Fruit fly (Drosophila melanogaster) whole organism, embryonic: Measurements from ENCODE around the gene I-2.
A peak's percentile ranks its signal among the peaks of the same experiment; 100 is the strongest.

Experiments
- Adf1 ChIP-seq: fragments of 200-800 bp; sonication (Bioruptor generic); IDR thresholded peaks from 2 replicates; pipeline ENCODE4 v1.3.6; 2022; ENCODE audit warnings: missing biosample characterization, missing genetic modification characterization
- Asciz ChIP-seq: fragments of 200-800 bp; sonication (Bioruptor generic); optimal IDR thresholded peaks from 2 replicates; lab custom pipeline; 2017; ENCODE audit warnings: missing biosample characterization, mild to moderate bottlenecking, missing genetic modification characterization, missing genetic modification reagents
- B-H1 ChIP-seq: fragments of 200-800 bp; sonication (Bioruptor generic); IDR thresholded peaks from 3 replicates; pipeline ENCODE4 v1.3.6; 2022; ENCODE audit warnings: missing biosample characterization, missing genetic modification characterization
- B-H2 ChIP-seq: fragments of 200-800 bp; sonication (Bioruptor generic); optimal IDR thresholded peaks from 2 replicates; lab custom pipeline; 2018; ENCODE audit warnings: missing biosample characterization, mild to moderate bottlenecking, missing genetic modification characterization
- Bdp1 ChIP-seq: fragments of 200-800 bp; sonication (Bioruptor generic); optimal IDR thresholded peaks from 3 replicates; lab custom pipeline; 2016; ENCODE audit warnings: missing biosample characterization, missing genetic modification characterization
- CG12299 ChIP-seq: fragments of 200-800 bp; sonication (Bioruptor generic); optimal IDR thresholded peaks from 2 replicates; lab custom pipeline; 2018; ENCODE audit warnings: missing biosample characterization, mild to moderate bottlenecking, missing genetic modification characterization
- CG12659 ChIP-seq: fragments of 200-800 bp; sonication (Bioruptor generic); optimal IDR thresholded peaks from 3 replicates; lab custom pipeline; 2017; ENCODE audit warnings: mild to moderate bottlenecking, missing biosample characterization, missing genetic modification reagents, missing genetic modification characterization
- CG13287 ChIP-seq: fragments of 200-800 bp; sonication (Bioruptor generic); IDR thresholded peaks from 2 replicates; pipeline ENCODE4 v1.3.6; 2022; ENCODE audit warnings: missing biosample characterization, missing genetic modification characterization; ENCODE audit not compliant: partially characterized antibody
- CG13775 ChIP-seq: fragments of 200-800 bp; sonication (Bioruptor generic); optimal IDR thresholded peaks from 3 replicates; lab custom pipeline; 2017; ENCODE audit warnings: missing biosample characterization, mild to moderate bottlenecking, missing genetic modification characterization
- CG15011 ChIP-seq: fragments of 200-800 bp; sonication (Bioruptor generic); optimal IDR thresholded peaks from 3 replicates; lab custom pipeline; 2018; ENCODE audit warnings: missing biosample characterization, mild to moderate bottlenecking, missing genetic modification characterization
- CG1603 ChIP-seq: fragments of 200-800 bp; sonication (Bioruptor generic); optimal IDR thresholded peaks from 2 replicates; lab custom pipeline; 2019; ENCODE audit warnings: missing biosample characterization, mild to moderate bottlenecking, missing genetic modification characterization, moderate library complexity
- CG2129 ChIP-seq: fragments of 200-800 bp; sonication (Bioruptor generic); IDR thresholded peaks from 2 replicates; pipeline ENCODE4 v1.3.6; 2022; ENCODE audit warnings: missing biosample characterization, missing genetic modification characterization; ENCODE audit not compliant: partially characterized antibody
- CG4282 ChIP-seq: fragments of 200-800 bp; sonication (Bioruptor generic); optimal IDR thresholded peaks from 2 replicates; lab custom pipeline; 2016; ENCODE audit warnings: missing biosample characterization, missing genetic modification characterization
- CG9727 ChIP-seq: fragments of 200-800 bp; sonication (Bioruptor generic); optimal IDR thresholded peaks from 3 replicates; lab custom pipeline; 2017; ENCODE audit warnings: missing biosample characterization, mild to moderate bottlenecking, missing genetic modification characterization
- Dad ChIP-seq: fragments of 200-800 bp; sonication (Bioruptor generic); optimal IDR thresholded peaks from 3 replicates; lab custom pipeline; 2016; ENCODE audit warnings: missing biosample characterization, missing genetic modification characterization
- Dbx ChIP-seq: fragments of 200-800 bp; sonication (Bioruptor generic); IDR thresholded peaks from 3 replicates; pipeline ENCODE4 v1.3.6; 2022; ENCODE audit warnings: missing biosample characterization, missing genetic modification characterization
- Dek ChIP-seq: fragments of 200-800 bp; sonication (Bioruptor generic); optimal IDR thresholded peaks from 3 replicates; lab custom pipeline; 2019; ENCODE audit warnings: missing biosample characterization, mild to moderate bottlenecking, missing genetic modification characterization, moderate library complexity
- Dip2 ChIP-seq: fragments of 200-800 bp; sonication (Bioruptor generic); IDR thresholded peaks from 2 replicates; pipeline ENCODE4 v1.3.6; 2022; ENCODE audit warnings: missing biosample characterization, missing genetic modification characterization
- Eip74EF ChIP-seq, 2 experiments: fragments of 200-800 bp in 1 of 2; fragments of >200 bp in 1 of 2; sonication (Bioruptor generic) in 1 of 2; optimal IDR thresholded peaks; 2 replicates each; lab custom pipeline; 2017 to 2019; ENCODE audit warnings: missing biosample characterization in 2 of 2, missing genetic modification characterization in 2 of 2, mild to moderate bottlenecking in 1 of 2, moderate library complexity in 1 of 2
- Gsc ChIP-seq: fragments of 200-800 bp; sonication (Bioruptor generic); IDR thresholded peaks from 2 replicates; pipeline ENCODE4 v1.3.6; 2022; ENCODE audit warnings: missing biosample characterization, missing genetic modification characterization
- HmgD ChIP-seq: fragments of 200-800 bp; sonication (Bioruptor generic); optimal IDR thresholded peaks from 3 replicates; lab custom pipeline; 2016; ENCODE audit warnings: missing biosample characterization, missing genetic modification characterization
- MESR4 ChIP-seq: fragments of 200-800 bp; sonication (Bioruptor generic); optimal IDR thresholded peaks from 2 replicates; lab custom pipeline; 2018; ENCODE audit warnings: missing biosample characterization, mild to moderate bottlenecking, missing genetic modification characterization, moderate library complexity
- Med ChIP-seq: fragments of 200-800 bp; sonication (Bioruptor generic); peaks from one replicate; lab custom pipeline; 2016; ENCODE audit warnings: missing biosample characterization, missing genetic modification characterization, mild to moderate bottlenecking, inconsistent platforms, moderate library complexity
- Myb ChIP-seq: fragments of 200-800 bp; sonication (Bioruptor generic); optimal IDR thresholded peaks from 2 replicates; lab custom pipeline; 2016; ENCODE audit warnings: missing biosample characterization, missing genetic modification characterization
- NC2β ChIP-seq: fragments of 200-800 bp; sonication (Bioruptor generic); optimal IDR thresholded peaks from 2 replicates; lab custom pipeline; 2016; ENCODE audit warnings: missing biosample characterization, missing genetic modification characterization
- NfI ChIP-seq: fragments of 200-800 bp; sonication (Bioruptor generic); optimal IDR thresholded peaks from 3 replicates; lab custom pipeline; 2018; ENCODE audit warnings: missing biosample characterization, mild to moderate bottlenecking, missing genetic modification characterization, moderate library complexity
- Opbp ChIP-seq: fragments of 200-800 bp; sonication (Bioruptor generic); IDR thresholded peaks from 3 replicates; pipeline ENCODE4 v1.3.6; 2022; ENCODE audit warnings: missing biosample characterization, missing genetic modification characterization; ENCODE audit not compliant: partially characterized antibody
- Rfx ChIP-seq: fragments of 200-800 bp; sonication (Bioruptor generic); IDR thresholded peaks from 2 replicates; pipeline ENCODE4 v1.3.6; 2022; ENCODE audit warnings: missing biosample characterization, missing genetic modification characterization
- Stat92E ChIP-seq, 3 experiments: fragments of >200 bp in 2 of 3; fragments of 200-800 bp in 1 of 3; sonication (Bioruptor generic) in 1 of 3; optimal IDR thresholded peaks; 2 replicates each; lab custom pipeline; 2017 to 2019; ENCODE audit warnings: missing biosample characterization in 3 of 3, missing genetic modification characterization in 3 of 3, mild to moderate bottlenecking in 1 of 3, moderate library complexity in 1 of 3
- Xbp1 ChIP-seq: fragments of 200-800 bp; sonication (Bioruptor generic); optimal IDR thresholded peaks from 3 replicates; lab custom pipeline; 2016; ENCODE audit warnings: missing biosample characterization, mild to moderate bottlenecking, missing genetic modification characterization
- caup ChIP-seq: fragments of 200-800 bp; sonication (Bioruptor generic); optimal IDR thresholded peaks from 3 replicates; lab custom pipeline; 2017; ENCODE audit warnings: missing biosample characterization, mild to moderate bottlenecking, missing genetic modification characterization, moderate library complexity; ENCODE audit not compliant: severe bottlenecking
- dmrt11E ChIP-seq: fragments of 200-800 bp; sonication (Bioruptor generic); optimal IDR thresholded peaks from 3 replicates; lab custom pipeline; 2018; ENCODE audit warnings: missing biosample characterization, mild to moderate bottlenecking, missing genetic modification characterization, moderate library complexity
- dysf ChIP-seq: fragments of 200-800 bp; sonication (Bioruptor generic); IDR thresholded peaks from 3 replicates; pipeline ENCODE4 v1.3.6; 2022; ENCODE audit warnings: missing biosample characterization, missing genetic modification characterization
- ewg ChIP-seq: fragments of 200-800 bp; sonication (Bioruptor generic); optimal IDR thresholded peaks from 3 replicates; lab custom pipeline; 2017; ENCODE audit warnings: mild to moderate bottlenecking, missing biosample characterization, missing genetic modification reagents, missing genetic modification characterization
- gro ChIP-seq: fragments of 200-800 bp; sonication (Bioruptor generic); optimal IDR thresholded peaks from 2 replicates; lab custom pipeline; 2016; ENCODE audit warnings: missing biosample characterization, missing genetic modification characterization
- gt ChIP-seq: fragments of 200-800 bp; sonication (Bioruptor generic); IDR thresholded peaks from 2 replicates; pipeline ENCODE4 v1.3.6; 2022; ENCODE audit warnings: missing biosample characterization, missing genetic modification characterization
- jigr1 ChIP-seq: fragments of 200-800 bp; sonication (Bioruptor generic); IDR thresholded peaks from 3 replicates; pipeline ENCODE4 v1.3.6; 2022; ENCODE audit warnings: missing biosample characterization, missing genetic modification characterization
- kni ChIP-seq: fragments of 200-800 bp; sonication (Bioruptor generic); optimal IDR thresholded peaks from 3 replicates; lab custom pipeline; 2017; ENCODE audit warnings: mild to moderate bottlenecking, missing biosample characterization, missing genetic modification reagents, missing genetic modification characterization
- lbe ChIP-seq: fragments of 200-800 bp; sonication (Bioruptor generic); optimal IDR thresholded peaks from 2 replicates; lab custom pipeline; 2016; ENCODE audit warnings: missing biosample characterization, mild to moderate bottlenecking, missing genetic modification characterization
- lola ChIP-seq, 3 experiments: fragments of >200 bp in 2 of 3; fragments of 200-800 bp in 1 of 3; sonication (Bioruptor generic) in 1 of 3; optimal IDR thresholded peaks; 2 replicates each; lab custom pipeline; 2017 to 2019; ENCODE audit warnings: missing biosample characterization in 3 of 3, missing genetic modification characterization in 3 of 3, mild to moderate bottlenecking in 1 of 3, moderate library complexity in 1 of 3
- mam ChIP-seq: fragments of 200-800 bp; sonication (Bioruptor generic); optimal IDR thresholded peaks from 3 replicates; lab custom pipeline; 2016; ENCODE audit warnings: missing biosample characterization, missing genetic modification characterization
- oc ChIP-seq: fragments of 200-800 bp; sonication (Bioruptor generic); optimal IDR thresholded peaks from 2 replicates; lab custom pipeline; 2018; ENCODE audit warnings: missing biosample characterization, mild to moderate bottlenecking, missing genetic modification characterization, moderate library complexity
- pita ChIP-seq: fragments of 200-800 bp; sonication (Bioruptor generic); optimal IDR thresholded peaks from 2 replicates; lab custom pipeline; 2017; ENCODE audit warnings: missing biosample characterization, mild to moderate bottlenecking, missing genetic modification characterization
- pzg ChIP-seq: fragments of 200-800 bp; sonication (Bioruptor generic); optimal IDR thresholded peaks from 3 replicates; lab custom pipeline; 2018; ENCODE audit warnings: missing biosample characterization, mild to moderate bottlenecking, missing genetic modification characterization, moderate library complexity
- sc ChIP-seq, 3 experiments: fragments of >200 bp in 2 of 3; fragments of 200-800 bp in 1 of 3; sonication (Bioruptor generic) in 1 of 3; optimal IDR thresholded peaks; 2 replicates in 2 of 3; 3 replicates in 1 of 3; lab custom pipeline; 2017; ENCODE audit warnings: mild to moderate bottlenecking in 1 of 3, missing biosample characterization in 1 of 3, missing genetic modification characterization in 1 of 3, missing genetic modification reagents in 1 of 3
- sug ChIP-seq: fragments of 200-800 bp; optimal IDR thresholded peaks from 2 replicates; lab custom pipeline; 2019; ENCODE audit warnings: missing biosample characterization, mild to moderate bottlenecking, missing genetic modification characterization, moderate library complexity
- tap ChIP-seq: fragments of 200-800 bp; optimal IDR thresholded peaks from 3 replicates; lab custom pipeline; 2019; ENCODE audit warnings: missing biosample characterization, mild to moderate bottlenecking, missing genetic modification characterization, moderate library complexity
- unc-4 ChIP-seq: fragments of 200-800 bp; sonication (Bioruptor generic); IDR thresholded peaks from 2 replicates; pipeline ENCODE4 v1.3.6; 2022; ENCODE audit warnings: missing biosample characterization, missing genetic modification characterization; ENCODE audit not compliant: partially characterized antibody

Gene I-2

dm6 chr3L:9836524-9837047 is at the start of gene I-2 (continued):
- TF ChIP-seq lbe (GFP tag; lab: Kevin White, UChicago) (no peak), jigr1 (peak; percentile 30; the same call in 1 of the 3 replicates), sug (tag; lab: Kevin White, UChicago) (peak; percentile 39), Dip2 (GFP tag; lab: Robert Waterston, UW) (no peak), CG15011 (no peak), CG13775 (GFP tag; lab: Kevin White, UChicago) (no peak), MESR4 (GFP tag; lab: Kevin White, UChicago) (peak; percentile 48), unc-4 (peak; percentile 89), Dek (tag; lab: Kevin White, UChicago) (peak; percentile 10), Bdp1 (no peak), lola (GFP tag; optimal IDR thresholded peaks at IDR 0.05; lab: Kevin White, UChicago) (no peak), tap (no peak), oc (tag; lab: Kevin White, UChicago) (no peak), B-H1 (no peak), Eip74EF (GFP tag; optimal IDR thresholded peaks at IDR 0.05; lab: Kevin White, UChicago) (no peak), HmgD (GFP tag; lab: Kevin White, UChicago) (peak; percentile 45), CG1603 (tag; lab: Kevin White, UChicago) (no peak), kni (no peak), sc (optimal IDR thresholded peaks at IDR 0.05; lab: Kevin White, UChicago) (no peak), sc (GFP tag; optimal IDR thresholded peaks at IDR 0.05; lab: Kevin White, UChicago) (no peak), CG13287 (GFP tag; lab: Robert Waterston, UW) (peak; percentile 93), Stat92E (GFP tag; optimal IDR thresholded peaks at IDR 0.05; lab: Kevin White, UChicago) (no peak), CG2129 (GFP tag; lab: Robert Waterston, UW) (peak; percentile 60), gt (no peak), CG12299 (tag; lab: Kevin White, UChicago) (no peak), Xbp1 (GFP tag; lab: Kevin White, UChicago) (peak; percentile 34), dysf (GFP tag; lab: Robert Waterston, UW) (no peak), Asciz (GFP tag; lab: Kevin White, UChicago) (no peak), B-H2 (no peak), Opbp (GFP tag; lab: Robert Waterston, UW) (peak; percentile 84), Adf1 (GFP tag; lab: Robert Waterston, UW) (no peak), Dad (no peak), NC2β (GFP tag; lab: Kevin White, UChicago) (peak; percentile 8), CG4282 (GFP tag; lab: Kevin White, UChicago) (peak; percentile 16), NfI (no peak), dmrt11E (tag; lab: Kevin White, UChicago) (no peak), mam (GFP tag; lab: Kevin White, UChicago) (no peak), CG9727 (GFP tag; lab: Kevin White, UChicago) (no peak), ewg (no peak), pzg (GFP tag; lab: Kevin White, UChicago) (peak; percentile 80), caup (GFP tag; lab: Kevin White, UChicago) (no peak), Rfx (GFP tag; lab: Robert Waterston, UW) (peak; percentile 32; the same call in 1 of the 2 replicates), Myb (peak; percentile 49), gro (GFP tag; lab: Kevin White, UChicago) (peak; percentile 61), Med (GFP tag; lab: Kevin White, UChicago) (no peak), Dbx (GFP tag; lab: Robert Waterston, UW) (no peak), CG12659 (GFP tag; lab: Kevin White, UChicago) (peak; percentile 61), Gsc (GFP tag; lab: Robert Waterston, UW) (no peak), pita (GFP tag; lab: Kevin White, UChicago) (peak; percentile 45)
